Worm (Caenorhabditis elegans): ENCODE results near the gene srh-141.

Gene srh-141

ce11 chrV:16483681-16484080 lies 40.0 kb downstream of the srh-141 start, which contains the start of gene srh-139:
Gene srh-139 (plus strand): TSS chrV:16483981.
- peak in 1 of 2 experiments; percentile 11 for TF ChIP-seq unc-62 (GFP tag; optimal IDR thresholded peaks at IDR 0.05 in 1 of 2)
- TF ChIP-seq unc-62 (tag; optimal IDR thresholded peaks at IDR 0.05) = no peak
- no peak for TF ChIP-seq nhr-25 (tag; optimal IDR thresholded peaks at IDR 0.05; ENCODE audit: borderline replicate concordance, insufficient read depth)

DNA sequence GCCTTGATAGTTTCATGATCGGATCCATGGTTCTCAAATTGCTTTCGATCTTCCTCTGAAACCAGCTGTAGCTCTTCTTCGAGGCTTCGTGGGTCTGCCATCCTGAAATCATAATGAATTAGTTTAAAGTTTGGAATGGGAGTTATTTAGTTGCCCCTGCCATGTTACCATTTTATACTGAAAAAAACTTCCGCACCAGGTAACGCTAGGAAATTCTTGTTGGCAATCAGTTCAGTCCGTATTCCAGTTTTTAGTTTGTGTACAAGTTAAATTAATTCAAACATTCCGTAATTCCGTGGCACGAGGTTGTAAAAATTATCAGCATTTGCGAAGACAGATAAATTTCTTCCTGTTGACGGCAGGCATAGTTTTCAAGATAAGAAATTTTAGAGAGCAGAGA lies 43.7 kb downstream of the srh-141 start, which contains the start of gene Y32B12A.5:
Y32B12A.5 (minus strand) TSS at position 101 of the 400 bp plus-strand sequence.
- TF ChIP-seq ceh-44 (GFP tag; IDR thresholded peaks at IDR 0.05) = no peak
- no peak for TF ChIP-seq zfp-3 (GFP tag; conservative IDR thresholded peaks at IDR 0.05)
- peak; percentile 18; the same call in 1 of the 2 replicates for TF ChIP-seq dmd-6 (GFP tag; IDR thresholded peaks at IDR 0.05)
- TF ChIP-seq aha-1 (tag) = no peak

DNA sequence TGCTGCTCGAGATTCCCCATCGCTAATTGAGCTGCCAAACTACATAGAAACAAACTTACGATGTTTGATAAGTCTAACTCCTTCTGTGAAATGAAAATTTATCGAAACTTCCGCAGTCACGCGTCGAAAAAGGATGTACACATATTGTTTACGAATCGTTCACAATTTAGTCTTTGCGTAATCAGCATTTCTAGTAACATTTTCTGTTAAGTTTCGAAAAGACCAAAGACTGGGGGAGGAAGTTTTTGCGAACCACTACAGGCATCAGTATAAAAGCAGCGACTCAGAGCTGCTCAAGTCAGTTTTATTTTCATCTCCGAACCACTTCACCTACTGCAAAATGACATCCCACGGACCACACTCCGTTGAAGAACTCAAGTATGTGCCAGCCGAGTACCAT lies 44.4 kb downstream of the srh-141 start, which contains the start of gene sqst-4:
sqst-4 (plus strand) TSS at position 301 of the 400 bp plus-strand sequence.
- no peak for TF ChIP-seq nhr-48 (tag; optimal IDR thresholded peaks at IDR 0.05)
- TF ChIP-seq zag-1 (tag; optimal IDR thresholded peaks at IDR 0.05) = no peak
- TF ChIP-seq spr-3 (GFP tag; optimal IDR thresholded peaks at IDR 0.05) = no peak
- TF ChIP-seq gei-8 (GFP tag; optimal IDR thresholded peaks at IDR 0.05) = no peak
- no peak for TF ChIP-seq spr-1 (tag; optimal IDR thresholded peaks at IDR 0.05)
- TF ChIP-seq madf-5 (GFP tag; IDR thresholded peaks at IDR 0.05) = no peak
- TF ChIP-seq dmd-6 (GFP tag; IDR thresholded peaks at IDR 0.05) = no peak
- no peak for TF ChIP-seq daf-19 (GFP tag; conservative IDR thresholded peaks at IDR 0.05)
- no peak for TF ChIP-seq egl-43 (GFP tag; IDR thresholded peaks at IDR 0.05)
- no peak for TF ChIP-seq F10B5.3 (tag; optimal IDR thresholded peaks at IDR 0.05)
- TF ChIP-seq Y105C5A.15 (GFP tag; IDR thresholded peaks at IDR 0.05) = no peak
- TF ChIP-seq lin-13 (GFP tag; optimal IDR thresholded peaks at IDR 0.05) = no peak
- no peak for TF ChIP-seq nhr-77 (tag; optimal IDR thresholded peaks at IDR 0.05)
- TF ChIP-seq mep-1 (tag; optimal IDR thresholded peaks at IDR 0.05) = no peak

DNA sequence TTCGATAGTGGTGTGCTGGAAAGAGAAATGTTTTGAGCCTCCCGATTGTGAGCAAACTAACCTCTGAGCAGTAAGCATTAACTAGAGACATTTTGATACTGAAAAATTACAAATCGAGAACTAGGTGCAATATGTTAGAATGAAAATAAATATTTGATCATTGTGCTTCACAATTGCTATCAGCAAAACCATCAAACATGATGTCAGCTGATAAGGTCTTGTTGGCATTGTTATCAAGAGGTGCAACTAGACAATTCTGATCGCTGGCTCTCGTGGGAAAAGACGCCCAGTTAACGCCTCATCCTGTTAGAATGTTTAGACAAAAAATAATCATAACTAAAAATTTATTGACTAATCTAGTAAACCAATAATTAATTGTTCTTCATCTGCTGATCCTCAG lies 50.6 kb downstream of the srh-141 start, which contains the start of gene comt-2:
comt-2 (minus strand) TSS at position 131 of the 400 bp plus-strand sequence.
- TF ChIP-seq pqm-1 (tag; optimal IDR thresholded peaks at IDR 0.05) (peak; percentile 85), vab-7 (GFP tag; IDR thresholded peaks at IDR 0.05) (no peak), ces-1 (GFP tag; optimal IDR thresholded peaks at IDR 0.05) (no peak), daf-16 (GFP tag; optimal IDR thresholded peaks at IDR 0.05) (no peak), daf-16 (tag; optimal IDR thresholded peaks at IDR 0.05) (peak; percentile 75), dmd-6 (GFP tag; IDR thresholded peaks at IDR 0.05) (peak; percentile 80; the same call in 1 of the 2 replicates), php-3 (GFP tag; IDR thresholded peaks at IDR 0.05) (0 out of 2 replicates have a peak, but pooled peaks have one; percentile 34), nhr-28 (tag; optimal IDR thresholded peaks at IDR 0.05) (peak; percentile 80)
